Worm (Caenorhabditis elegans) whole organism, L3 larva: ENCODE measurements around the gene F54B11.4.
A peak's percentile ranks its signal among the peaks of the same experiment; 100 is the strongest.

ENCODE experiments used
- ZK546.5 ChIP-seq: sonication (generic microtip); optimal IDR thresholded peaks from 2 replicates; lab custom pipeline; 2017; ENCODE audit warnings: missing biosample characterization, missing genetic modification characterization
- aly-2 ChIP-seq: fragments of 150-350 bp; optimal IDR thresholded peaks from 2 replicates; lab custom pipeline; 2014; ENCODE audit warnings: missing biosample characterization, missing genetic modification characterization
- ama-1 ChIP-seq: fragments of 150-350 bp; optimal IDR thresholded peaks from 2 replicates; lab custom pipeline; 2018
- ceh-16 ChIP-seq: sonication (generic microtip); optimal IDR thresholded peaks from 2 replicates; lab custom pipeline; 2017; ENCODE audit warnings: missing biosample characterization, missing genetic modification characterization
- ceh-28 ChIP-seq: fragments of 150-350 bp; optimal IDR thresholded peaks from 2 replicates; lab custom pipeline; 2014; ENCODE audit warnings: missing biosample characterization, missing genetic modification reagents, missing genetic modification characterization
- ceh-82 ChIP-seq: fragments of 150-350 bp; optimal IDR thresholded peaks from 2 replicates; lab custom pipeline; 2014; ENCODE audit warnings: missing biosample characterization, missing genetic modification characterization
- ceh-9 ChIP-seq: sonication (generic microtip); optimal IDR thresholded peaks from 2 replicates; lab custom pipeline; 2018; ENCODE audit warnings: missing biosample characterization, missing genetic modification characterization
- egl-27 ChIP-seq: sonication (generic microtip); optimal IDR thresholded peaks from 4 replicates; lab custom pipeline; 2017; ENCODE audit warnings: missing biosample characterization, missing genetic modification reagents, missing genetic modification characterization
- egl-5 ChIP-seq: fragments of 150-350 bp; optimal IDR thresholded peaks from 2 replicates; lab custom pipeline; 2017; ENCODE audit warnings: missing biosample characterization, missing genetic modification reagents, missing genetic modification characterization, inconsistent platforms
- elt-1 ChIP-seq: fragments of 150-350 bp; optimal IDR thresholded peaks from 2 replicates; lab custom pipeline; 2014; ENCODE audit warnings: missing biosample characterization, missing genetic modification characterization
- elt-2 ChIP-seq: sonication (generic microtip); optimal IDR thresholded peaks from 2 replicates; lab custom pipeline; 2016; ENCODE audit warnings: missing genetic modification reagents, mild to moderate bottlenecking, missing genetic modification characterization, missing compliant biosample characterization
- eor-1 ChIP-seq, 2 experiments: fragments of 150-350 bp; optimal IDR thresholded peaks; 2 replicates each; lab custom pipeline; 2014 to 2018; ENCODE audit warnings: missing biosample characterization in 2 of 2, missing genetic modification characterization in 2 of 2
- fkh-10 ChIP-seq: sonication (generic microtip); optimal IDR thresholded peaks from 2 replicates; lab custom pipeline; 2017; ENCODE audit warnings: missing biosample characterization, missing genetic modification reagents, missing genetic modification characterization
- fkh-2 ChIP-seq: fragments of 150-350 bp; optimal IDR thresholded peaks from 2 replicates; lab custom pipeline; 2014; ENCODE audit warnings: missing biosample characterization, missing genetic modification reagents, missing genetic modification characterization
- fos-1 ChIP-seq: fragments of 150-350 bp; optimal IDR thresholded peaks from 2 replicates; lab custom pipeline; 2014; ENCODE audit warnings: missing biosample characterization, missing genetic modification characterization
- hmg-11 ChIP-seq: sonication (generic microtip); optimal IDR thresholded peaks from 2 replicates; lab custom pipeline; 2016; ENCODE audit warnings: missing genetic modification characterization, missing compliant biosample characterization
- jun-1 ChIP-seq: fragments of 150-350 bp; optimal IDR thresholded peaks from 2 replicates; lab custom pipeline; 2014; ENCODE audit warnings: missing biosample characterization, missing genetic modification reagents, missing genetic modification characterization
- lin-15B ChIP-seq: fragments of 150-350 bp; optimal IDR thresholded peaks from 2 replicates; lab custom pipeline; 2014; ENCODE audit warnings: missing biosample characterization, missing genetic modification characterization
- lin-39 ChIP-seq: fragments of 150-350 bp; optimal IDR thresholded peaks from 2 replicates; lab custom pipeline; 2018; ENCODE audit warnings: missing biosample characterization, missing genetic modification reagents, missing genetic modification characterization
- lsy-12 ChIP-seq: sonication (generic microtip); optimal IDR thresholded peaks from 2 replicates; lab custom pipeline; 2016; ENCODE audit warnings: mild to moderate bottlenecking, missing genetic modification characterization, missing compliant biosample characterization
- mdl-1 ChIP-seq: fragments of 150-350 bp; optimal IDR thresholded peaks from 2 replicates; lab custom pipeline; 2014; ENCODE audit warnings: missing biosample characterization, missing genetic modification characterization
- mml-1 ChIP-seq: fragments of 150-350 bp; sonication (generic microtip); optimal IDR thresholded peaks from 3 replicates; lab custom pipeline; 2014; ENCODE audit warnings: missing biosample characterization, missing genetic modification characterization
- nhr-11 ChIP-seq: fragments of 150-350 bp; optimal IDR thresholded peaks from 2 replicates; lab custom pipeline; 2014; ENCODE audit warnings: missing biosample characterization, missing genetic modification characterization
- nhr-12 ChIP-seq: fragments of 150-350 bp; optimal IDR thresholded peaks from 2 replicates; lab custom pipeline; 2014; ENCODE audit warnings: missing biosample characterization, missing genetic modification characterization
- nhr-23 ChIP-seq: fragments of 150-350 bp; optimal IDR thresholded peaks from 2 replicates; lab custom pipeline; 2014; ENCODE audit warnings: missing biosample characterization, missing genetic modification reagents, missing genetic modification characterization
- nhr-237 ChIP-seq: fragments of 150-350 bp; optimal IDR thresholded peaks from 2 replicates; lab custom pipeline; 2014; ENCODE audit warnings: missing biosample characterization, missing genetic modification characterization
- nhr-25 ChIP-seq: sonication (generic microtip); optimal IDR thresholded peaks from 2 replicates; lab custom pipeline; 2017; ENCODE audit warnings: missing biosample characterization, missing genetic modification characterization
- nhr-28 ChIP-seq: fragments of 150-350 bp; optimal IDR thresholded peaks from 2 replicates; lab custom pipeline; 2014; ENCODE audit warnings: missing biosample characterization, missing genetic modification characterization
- nhr-43 ChIP-seq: sonication (generic microtip); optimal IDR thresholded peaks from 2 replicates; lab custom pipeline; 2016; ENCODE audit warnings: mild to moderate bottlenecking, missing genetic modification characterization, missing compliant biosample characterization; ENCODE audit not compliant: poor library complexity, severe bottlenecking
- nhr-67 ChIP-seq: fragments of 150-350 bp; optimal IDR thresholded peaks from 2 replicates; lab custom pipeline; 2014; ENCODE audit warnings: missing biosample characterization, missing genetic modification characterization
- nhr-76 ChIP-seq: fragments of 150-350 bp; sonication (generic microtip); optimal IDR thresholded peaks from 5 replicates; lab custom pipeline; 2014; ENCODE audit warnings: missing biosample characterization, missing genetic modification characterization
- nhr-77 ChIP-seq: fragments of 150-350 bp; optimal IDR thresholded peaks from 2 replicates; lab custom pipeline; 2014; ENCODE audit warnings: missing biosample characterization, missing genetic modification characterization
- pha-4 ChIP-seq: fragments of 150-350 bp; optimal IDR thresholded peaks from 2 replicates; lab custom pipeline; 2014; ENCODE audit warnings: missing biosample characterization, missing genetic modification reagents, missing genetic modification characterization
- pqm-1 ChIP-seq: fragments of 150-350 bp; optimal IDR thresholded peaks from 2 replicates; lab custom pipeline; 2017; ENCODE audit warnings: missing biosample characterization, missing genetic modification characterization, inconsistent platforms
- skn-1 ChIP-seq: fragments of 150-350 bp; optimal IDR thresholded peaks from 2 replicates; lab custom pipeline; 2014; ENCODE audit warnings: missing biosample characterization, missing genetic modification characterization
- snpc-4 ChIP-seq: fragments of 150-350 bp; optimal IDR thresholded peaks from 2 replicates; lab custom pipeline; 2014; ENCODE audit warnings: missing biosample characterization, missing genetic modification characterization
- tbx-2 ChIP-seq: sonication (generic microtip); optimal IDR thresholded peaks from 2 replicates; lab custom pipeline; 2016; ENCODE audit warnings: mild to moderate bottlenecking, missing genetic modification characterization, missing compliant biosample characterization
- unc-39 ChIP-seq: sonication (generic microtip); optimal IDR thresholded peaks from 4 replicates; lab custom pipeline; 2017; ENCODE audit warnings: missing biosample characterization, missing genetic modification characterization
- unc-62 ChIP-seq: fragments of 150-350 bp; sonication (generic microtip); optimal IDR thresholded peaks from 4 replicates; lab custom pipeline; 2014; ENCODE audit warnings: missing biosample characterization, missing genetic modification reagents, missing genetic modification characterization
- zag-1 ChIP-seq: fragments of 150-350 bp; optimal IDR thresholded peaks from 2 replicates; lab custom pipeline; 2014; ENCODE audit warnings: missing biosample characterization, missing genetic modification characterization
- ztf-11 ChIP-seq: fragments of 150-350 bp; optimal IDR thresholded peaks from 2 replicates; lab custom pipeline; 2014; ENCODE audit warnings: missing biosample characterization, missing genetic modification characterization
- ztf-4 ChIP-seq: fragments of 150-350 bp; optimal IDR thresholded peaks from 2 replicates; lab custom pipeline; 2014; ENCODE audit warnings: missing biosample characterization, missing genetic modification characterization

F54B11.4 gene

DNA sequence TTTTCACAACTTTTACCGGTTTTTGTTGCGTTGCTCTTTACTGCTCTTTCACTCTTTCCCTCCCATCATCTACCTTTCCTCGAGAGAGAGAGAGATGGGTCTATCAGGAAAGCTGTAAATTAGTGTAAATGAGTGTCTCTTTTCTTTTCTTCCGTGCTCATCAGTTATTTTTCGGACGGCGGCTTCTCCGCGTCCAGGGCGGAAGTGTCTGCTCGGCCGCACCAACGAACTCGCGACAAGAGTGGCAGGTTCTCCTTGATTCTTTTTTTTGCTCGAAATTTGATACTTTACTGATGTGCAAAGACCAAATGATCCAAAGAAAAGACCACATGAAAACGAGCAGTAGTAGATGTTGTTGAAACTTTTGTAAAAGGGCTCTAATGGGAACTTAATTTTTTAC is 33.8 kb upstream of the F54B11.4 start:
- TF ChIP-seq ceh-82 (tag; lab: Kevin White, UChicago) (no peak), lin-39 (tag; lab: Kevin White, UChicago) (peak; percentile 2), pha-4 (tag; lab: Kevin White, UChicago) (no peak)
- TF ChIP-seq, all 47 proteins: peak for 1

DNA sequence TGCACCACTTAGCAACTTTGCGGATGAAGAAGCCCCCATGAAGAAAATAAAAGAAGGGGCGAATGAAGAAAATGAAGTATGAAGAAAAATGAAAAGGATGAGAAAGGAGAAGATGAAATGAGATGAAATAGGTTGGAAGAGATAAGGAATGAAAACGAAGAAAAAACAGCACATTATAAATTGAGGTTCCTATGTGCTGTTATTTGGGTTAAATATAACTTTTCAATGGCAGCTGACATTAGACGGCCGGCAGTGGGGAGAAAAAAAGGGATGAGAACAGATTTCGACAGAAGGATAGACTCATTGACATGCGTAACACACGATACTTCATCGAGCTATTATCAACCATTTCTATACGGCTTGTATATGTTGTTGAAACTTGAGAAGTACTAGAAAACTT is 30.5 kb upstream of the F54B11.4 start:
- TF ChIP-seq lsy-12 (tag; lab: Kevin White, UChicago) (no peak), lin-15B (tag; lab: Kevin White, UChicago) (no peak), nhr-11 (no peak), egl-5 (tag; lab: Kevin White, UChicago) (no peak), nhr-77 (no peak), nhr-28 (tag; lab: Kevin White, UChicago) (no peak), ceh-16 (tag; lab: Kevin White, UChicago) (no peak), mml-1 (tag; lab: Kevin White, UChicago) (no peak), tbx-2 (tag; lab: Kevin White, UChicago) (no peak), ZK546.5 (tag; lab: Kevin White, UChicago) (no peak), ceh-9 (tag; lab: Kevin White, UChicago) (no peak), nhr-67 (tag; lab: Kevin White, UChicago) (no peak), nhr-12 (no peak), nhr-25 (tag; lab: Kevin White, UChicago) (no peak), ama-1 (no peak), ztf-11 (no peak), egl-27 (tag; lab: Kevin White, UChicago) (no peak), mdl-1 (tag; lab: Kevin White, UChicago) (no peak), zag-1 (tag; lab: Kevin White, UChicago) (no peak)

DNA sequence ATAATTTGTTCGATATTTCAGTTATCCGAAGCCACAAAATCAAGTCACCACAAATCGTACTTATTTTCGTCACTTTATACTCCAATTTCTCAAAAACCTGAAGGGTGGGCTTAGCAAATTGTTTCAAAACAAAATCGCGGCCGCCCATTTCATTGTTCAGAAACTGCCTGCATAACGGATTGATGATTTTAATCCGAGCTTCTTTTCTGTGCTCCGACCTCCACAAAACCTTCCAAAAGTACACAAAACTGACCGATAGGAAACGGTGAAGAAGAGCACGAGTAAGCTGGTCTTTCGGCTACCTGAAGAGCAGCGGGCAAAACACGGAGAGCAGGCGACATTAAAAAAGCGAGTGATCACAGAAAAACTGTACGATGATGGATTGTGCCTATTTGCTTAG is 26.0 kb upstream of the F54B11.4 start, which contains the start of gene R01E6.2:
R01E6.2 (minus strand) TSS at position 101 of the 400 bp plus-strand sequence.
- TF ChIP-seq mdl-1 (tag; lab: Kevin White, UChicago) = no peak
- TF ChIP-seq jun-1 (tag; lab: Kevin White, UChicago) = no peak
- no peak for TF ChIP-seq fkh-10
- TF ChIP-seq nhr-12 = no peak
- TF ChIP-seq nhr-76 (tag; lab: Kevin White, UChicago) = no peak
- no peak for TF ChIP-seq elt-2 (tag; lab: Kevin White, UChicago)
- no peak for TF ChIP-seq nhr-237
- no peak for TF ChIP-seq eor-1 (tag; optimal IDR thresholded peaks at IDR 0.05; lab: Kevin White, UChicago)
- TF ChIP-seq unc-62 = no peak

DNA sequence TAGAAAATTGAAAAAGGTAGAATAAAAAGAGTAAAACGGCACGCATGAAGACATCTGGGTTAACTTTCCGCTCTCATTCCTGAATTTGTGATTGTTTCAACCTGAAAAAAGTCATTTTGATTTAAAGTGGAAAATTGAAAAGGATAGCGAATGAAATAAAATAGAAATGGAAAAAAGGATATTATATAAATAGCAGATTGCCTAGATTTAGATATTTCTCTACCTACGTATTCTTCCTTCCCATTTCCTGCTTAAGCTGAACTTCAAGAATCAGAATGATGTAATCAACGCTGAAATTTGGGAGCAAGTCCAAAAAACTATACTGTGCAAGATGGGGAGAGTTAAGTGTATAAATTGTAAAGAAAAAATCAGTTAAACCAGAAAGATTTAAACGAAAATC is 22.6 kb upstream of the F54B11.4 start, which contains the start of gene R01E6.7:
R01E6.7 (minus strand) TSS at position 101 of the 400 bp plus-strand sequence.
- no peak for TF ChIP-seq fos-1 (tag; lab: Kevin White, UChicago)
- no peak for TF ChIP-seq pqm-1 (tag; lab: Kevin White, UChicago)
- TF ChIP-seq nhr-23 (tag; lab: Kevin White, UChicago) = no peak
- TF ChIP-seq elt-1 (tag; lab: Kevin White, UChicago) = no peak
- TF ChIP-seq nhr-77 = no peak
- no peak for TF ChIP-seq fkh-2 (tag; lab: Kevin White, UChicago)
- TF ChIP-seq pha-4 (tag; lab: Kevin White, UChicago) = no peak
- TF ChIP-seq fkh-10 = no peak
- TF ChIP-seq nhr-43 (tag; lab: Kevin White, UChicago) = no peak
- TF ChIP-seq nhr-25 (tag; lab: Kevin White, UChicago) = no peak
- TF ChIP-seq ztf-4 = no peak
- TF ChIP-seq egl-5 (tag; lab: Kevin White, UChicago) = no peak
- TF ChIP-seq eor-1 (tag; optimal IDR thresholded peaks at IDR 0.05; lab: Kevin White, UChicago) = no peak
- no peak for TF ChIP-seq mml-1 (tag; lab: Kevin White, UChicago)
- TF ChIP-seq egl-27 (tag; lab: Kevin White, UChicago) = no peak
- no peak for TF ChIP-seq unc-39 (tag; lab: Kevin White, UChicago)
- no peak for TF ChIP-seq nhr-11

DNA sequence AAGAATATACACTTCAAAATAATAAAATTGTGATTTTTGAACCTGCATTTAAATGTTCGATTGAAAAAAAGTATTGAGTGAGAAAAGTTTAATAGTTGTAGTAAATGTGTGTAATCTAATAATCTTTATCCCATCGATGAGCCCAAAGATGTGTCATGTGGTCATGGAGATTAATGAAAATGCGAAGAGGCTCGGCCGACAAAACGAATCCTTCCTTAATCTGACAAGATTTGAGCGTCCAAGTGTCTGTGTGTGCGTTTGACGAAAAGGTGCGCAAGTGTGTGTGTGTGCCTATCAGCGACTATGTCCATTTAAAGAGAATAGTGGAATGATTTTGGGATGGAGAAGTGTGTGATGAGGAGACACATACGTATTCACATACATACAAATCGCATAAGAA is 18.4 kb upstream of the F54B11.4 start:
- TF ChIP-seq elt-2 (tag; lab: Kevin White, UChicago) (no peak), skn-1 (tag; lab: Kevin White, UChicago) (no peak), aly-2 (tag; lab: Kevin White, UChicago) (no peak), zag-1 (tag; lab: Kevin White, UChicago) (no peak), ztf-4 (no peak), hmg-11 (no peak), fos-1 (tag; lab: Kevin White, UChicago) (no peak), ceh-16 (tag; lab: Kevin White, UChicago) (no peak), lin-15B (tag; lab: Kevin White, UChicago) (no peak), elt-1 (tag; lab: Kevin White, UChicago) (no peak), egl-5 (tag; lab: Kevin White, UChicago) (no peak), snpc-4 (tag; lab: Kevin White, UChicago) (no peak), nhr-23 (tag; lab: Kevin White, UChicago) (no peak), ama-1 (no peak), pha-4 (tag; lab: Kevin White, UChicago) (no peak), ceh-28 (no peak), nhr-43 (tag; lab: Kevin White, UChicago) (no peak), nhr-12 (no peak), jun-1 (tag; lab: Kevin White, UChicago) (no peak)
